Fruit fly (Drosophila melanogaster) whole organism, embryonic: ENCODE data around the gene TTLL6B.
A peak's percentile ranks its signal among the peaks of the same experiment; 100 is the strongest.

Experiments
- Aef1 ChIP-seq: fragments of 200-800 bp; sonication (Bioruptor generic); IDR thresholded peaks from 3 replicates; pipeline ENCODE4 v1.3.6; 2022; ENCODE audit warnings: missing biosample characterization, missing genetic modification characterization
- Atf3 ChIP-seq: fragments of 200-800 bp; sonication (Bioruptor generic); optimal IDR thresholded peaks from 3 replicates; lab custom pipeline; 2016; ENCODE audit warnings: missing biosample characterization, missing genetic modification characterization
- BEAF-32 ChIP-seq: fragments of 200-800 bp; sonication (Bioruptor generic); optimal IDR thresholded peaks from 3 replicates; lab custom pipeline; 2017; ENCODE audit warnings: missing biosample characterization, missing genetic modification characterization, mild to moderate bottlenecking, moderate library complexity, missing genetic modification reagents
- CG10209 ChIP-seq: fragments of 200-800 bp; sonication (Bioruptor generic); optimal IDR thresholded peaks from 3 replicates; lab custom pipeline; 2017; ENCODE audit warnings: missing biosample characterization, mild to moderate bottlenecking, missing genetic modification characterization, missing genetic modification reagents
- CG10565 ChIP-seq: fragments of 200-800 bp; sonication (Bioruptor generic); optimal IDR thresholded peaks from 3 replicates; lab custom pipeline; 2016; ENCODE audit warnings: missing biosample characterization, mild to moderate bottlenecking, missing genetic modification characterization
- CG11093 ChIP-seq: fragments of 200-800 bp; sonication (Bioruptor generic); IDR thresholded peaks from 3 replicates; pipeline ENCODE4 v1.3.6; 2022; ENCODE audit warnings: missing biosample characterization, missing genetic modification characterization
- CG11695 ChIP-seq: fragments of 200-800 bp; sonication (Bioruptor generic); IDR thresholded peaks from 3 replicates; pipeline ENCODE4 v1.3.6; 2022; ENCODE audit warnings: missing biosample characterization, missing genetic modification characterization
- CG2116 ChIP-seq: fragments of 200-800 bp; sonication (Bioruptor generic); optimal IDR thresholded peaks from 3 replicates; lab custom pipeline; 2018; ENCODE audit warnings: missing biosample characterization, mild to moderate bottlenecking, missing genetic modification characterization
- CG30403 ChIP-seq: fragments of 200-800 bp; sonication (Bioruptor generic); optimal IDR thresholded peaks from 3 replicates; lab custom pipeline; 2016; ENCODE audit warnings: missing biosample characterization, missing genetic modification characterization
- CG33557 ChIP-seq: fragments of 200-800 bp; sonication (Bioruptor generic); optimal IDR thresholded peaks from 2 replicates; lab custom pipeline; 2019; ENCODE audit warnings: missing biosample characterization, mild to moderate bottlenecking, missing genetic modification characterization, moderate library complexity
- CG4328 ChIP-seq: fragments of 200-800 bp; sonication (Bioruptor generic); optimal IDR thresholded peaks from 3 replicates; lab custom pipeline; 2017; ENCODE audit warnings: missing biosample characterization, missing genetic modification reagents, missing genetic modification characterization
- CG43689 ChIP-seq: fragments of 200-800 bp; sonication (Bioruptor generic); IDR thresholded peaks from 2 replicates; pipeline ENCODE4 v1.3.6; 2022; ENCODE audit warnings: missing biosample characterization, missing genetic modification characterization
- CG4820 ChIP-seq: fragments of 200-800 bp; sonication (Bioruptor generic); optimal IDR thresholded peaks from 3 replicates; lab custom pipeline; 2016; ENCODE audit warnings: missing biosample characterization, missing genetic modification characterization
- CG5953 ChIP-seq: fragments of 200-800 bp; sonication (Bioruptor generic); IDR thresholded peaks from 2 replicates; pipeline ENCODE4 v1.3.6; 2022; ENCODE audit warnings: missing biosample characterization, missing genetic modification characterization
- CG6654 ChIP-seq: fragments of 200-800 bp; sonication (Bioruptor generic); optimal IDR thresholded peaks from 2 replicates; lab custom pipeline; 2017; ENCODE audit warnings: missing biosample characterization, mild to moderate bottlenecking, missing genetic modification characterization
- CG7963 ChIP-seq: fragments of 200-800 bp; sonication (Bioruptor generic); IDR thresholded peaks from 3 replicates; pipeline ENCODE4 v1.3.6; 2022; ENCODE audit warnings: missing biosample characterization, missing genetic modification characterization; ENCODE audit not compliant: partially characterized antibody
- CG8290 ChIP-seq, 3 experiments: fragments of 200-800 bp; sonication (Bioruptor generic); optimal IDR thresholded peaks; 2 replicates each; lab custom pipeline; 2016 to 2019; ENCODE audit warnings: missing biosample characterization in 3 of 3, missing genetic modification characterization in 3 of 3, mild to moderate bottlenecking in 2 of 3, moderate library complexity in 1 of 3
- CG8478 ChIP-seq: fragments of >200 bp; optimal IDR thresholded peaks from 2 replicates; lab custom pipeline; 2018
- CHES-1-like ChIP-seq: fragments of 200-800 bp; sonication (Bioruptor generic); optimal IDR thresholded peaks from 2 replicates; lab custom pipeline; 2016; ENCODE audit warnings: missing biosample characterization, missing genetic modification characterization
- CrebB ChIP-seq: fragments of 200-800 bp; sonication (Bioruptor generic); optimal IDR thresholded peaks from 3 replicates; lab custom pipeline; 2018; ENCODE audit warnings: missing biosample characterization, mild to moderate bottlenecking, missing genetic modification characterization
- Dll ChIP-seq: fragments of 200-800 bp; sonication (Bioruptor generic); IDR thresholded peaks from 4 replicates; pipeline ENCODE4 v1.3.6; 2022; ENCODE audit warnings: missing biosample characterization, missing genetic modification characterization; ENCODE audit not compliant: partially characterized antibody
- Dp ChIP-seq: fragments of 200-800 bp; sonication (Bioruptor generic); optimal IDR thresholded peaks from 2 replicates; lab custom pipeline; 2018; ENCODE audit warnings: missing biosample characterization, mild to moderate bottlenecking, missing genetic modification characterization, moderate library complexity
- Dref ChIP-seq: fragments of 200-800 bp; sonication (Bioruptor generic); IDR thresholded peaks from 2 replicates; pipeline ENCODE4 v1.3.6; 2022; ENCODE audit warnings: missing biosample characterization, missing genetic modification characterization
- H15 ChIP-seq: fragments of 200-800 bp; sonication (Bioruptor generic); IDR thresholded peaks from 3 replicates; pipeline ENCODE4 v1.3.6; 2022; ENCODE audit warnings: missing biosample characterization, missing genetic modification characterization
- Hand ChIP-seq: fragments of 200-800 bp; sonication (Bioruptor generic); optimal IDR thresholded peaks from 2 replicates; lab custom pipeline; 2017; ENCODE audit warnings: mild to moderate bottlenecking, missing biosample characterization, missing genetic modification reagents, missing genetic modification characterization
- Opbp ChIP-seq: fragments of 200-800 bp; sonication (Bioruptor generic); IDR thresholded peaks from 3 replicates; pipeline ENCODE4 v1.3.6; 2022; ENCODE audit warnings: missing biosample characterization, missing genetic modification characterization; ENCODE audit not compliant: partially characterized antibody
- Poxn ChIP-seq: fragments of 200-800 bp; sonication (Bioruptor generic); IDR thresholded peaks from 2 replicates; pipeline ENCODE4 v1.3.6; 2022; ENCODE audit warnings: missing biosample characterization, missing genetic modification characterization
- Scr ChIP-seq: fragments of 200-800 bp; sonication (Bioruptor generic); IDR thresholded peaks from 2 replicates; pipeline ENCODE4 v1.3.6; 2022; ENCODE audit warnings: missing biosample characterization, missing genetic modification characterization; ENCODE audit not compliant: partially characterized antibody
- TFAM ChIP-seq: fragments of 200-800 bp; sonication (Bioruptor generic); optimal IDR thresholded peaks from 2 replicates; lab custom pipeline; 2017; ENCODE audit warnings: missing biosample characterization, missing genetic modification characterization, inconsistent platforms
- Vsx1 ChIP-seq: fragments of 200-800 bp; sonication (Bioruptor generic); optimal IDR thresholded peaks from 2 replicates; lab custom pipeline; 2017; ENCODE audit warnings: missing biosample characterization, mild to moderate bottlenecking, missing genetic modification characterization, missing genetic modification reagents
- ato ChIP-seq: fragments of 200-800 bp; sonication (Bioruptor generic); IDR thresholded peaks from 2 replicates; pipeline ENCODE4 v1.3.6; 2022; ENCODE audit warnings: missing biosample characterization, missing genetic modification characterization; ENCODE audit not compliant: partially characterized antibody
- crol ChIP-seq: fragments of 200-800 bp; sonication (Bioruptor generic); IDR thresholded peaks from 2 replicates; pipeline ENCODE4 v1.3.6; 2022; ENCODE audit warnings: missing biosample characterization, missing genetic modification characterization
- crp ChIP-seq, 2 experiments: fragments of 200-800 bp; sonication (Bioruptor generic); optimal IDR thresholded peaks; 2 replicates in 1 of 2; 3 replicates in 1 of 2; lab custom pipeline; 2017; ENCODE audit warnings: missing biosample characterization in 2 of 2, missing genetic modification characterization in 2 of 2, mild to moderate bottlenecking in 1 of 2, moderate library complexity in 1 of 2
- cwo ChIP-seq: fragments of 200-800 bp; sonication (Bioruptor generic); optimal IDR thresholded peaks from 3 replicates; lab custom pipeline; 2017; ENCODE audit warnings: missing biosample characterization, missing genetic modification characterization, mild to moderate bottlenecking, moderate library complexity, missing genetic modification reagents
- dm ChIP-seq: fragments of 200-800 bp; sonication (Bioruptor generic); optimal IDR thresholded peaks from 3 replicates; lab custom pipeline; 2016; ENCODE audit warnings: missing biosample characterization, missing genetic modification characterization
- exex ChIP-seq: fragments of 200-800 bp; sonication (Bioruptor generic); optimal IDR thresholded peaks from 4 replicates; lab custom pipeline; 2018; ENCODE audit warnings: missing biosample characterization, mild to moderate bottlenecking, missing genetic modification characterization, moderate library complexity
- fd3F ChIP-seq: fragments of 200-800 bp; sonication (Bioruptor generic); optimal IDR thresholded peaks from 2 replicates; lab custom pipeline; 2018; ENCODE audit warnings: missing biosample characterization, mild to moderate bottlenecking, missing genetic modification characterization, moderate library complexity
- gce ChIP-seq: fragments of 200-800 bp; sonication (Bioruptor generic); IDR thresholded peaks from 3 replicates; pipeline ENCODE4 v1.3.6; 2022; ENCODE audit warnings: missing biosample characterization, missing genetic modification characterization
- gsb ChIP-seq: fragments of 200-800 bp; sonication (Bioruptor generic); IDR thresholded peaks from 2 replicates; pipeline ENCODE4 v1.3.6; 2022; ENCODE audit warnings: missing biosample characterization, missing genetic modification characterization
- pb ChIP-seq: fragments of 200-800 bp; sonication (Bioruptor generic); optimal IDR thresholded peaks from 3 replicates; lab custom pipeline; 2016; ENCODE audit warnings: missing biosample characterization, missing genetic modification characterization
- phol ChIP-seq: fragments of 200-800 bp; sonication (Bioruptor generic); optimal IDR thresholded peaks from 3 replicates; lab custom pipeline; 2018; ENCODE audit warnings: missing biosample characterization, mild to moderate bottlenecking, missing genetic modification characterization, moderate library complexity
- pzg ChIP-seq: fragments of 200-800 bp; sonication (Bioruptor generic); optimal IDR thresholded peaks from 3 replicates; lab custom pipeline; 2018; ENCODE audit warnings: missing biosample characterization, mild to moderate bottlenecking, missing genetic modification characterization, moderate library complexity
- repo ChIP-seq: fragments of 200-800 bp; sonication (Bioruptor generic); optimal IDR thresholded peaks from 2 replicates; lab custom pipeline; 2016; ENCODE audit warnings: missing biosample characterization, missing genetic modification characterization
- stwl ChIP-seq: fragments of 200-800 bp; sonication (Bioruptor generic); optimal IDR thresholded peaks from 3 replicates; lab custom pipeline; 2018; ENCODE audit warnings: missing biosample characterization, mild to moderate bottlenecking, missing genetic modification characterization, moderate library complexity
- trem ChIP-seq: fragments of 200-800 bp; optimal IDR thresholded peaks from 3 replicates; lab custom pipeline; 2019; ENCODE audit warnings: missing biosample characterization, mild to moderate bottlenecking, missing genetic modification characterization, moderate library complexity
- unc-4 ChIP-seq: fragments of 200-800 bp; sonication (Bioruptor generic); IDR thresholded peaks from 2 replicates; pipeline ENCODE4 v1.3.6; 2022; ENCODE audit warnings: missing biosample characterization, missing genetic modification characterization; ENCODE audit not compliant: partially characterized antibody
- vfl ChIP-seq: fragments of 200-800 bp; sonication (Bioruptor generic); optimal IDR thresholded peaks from 2 replicates; lab custom pipeline; 2016; ENCODE audit warnings: missing biosample characterization, missing genetic modification characterization
- vnd ChIP-seq: fragments of 200-800 bp; sonication (Bioruptor generic); IDR thresholded peaks from 3 replicates; pipeline ENCODE4 v1.3.6; 2022; ENCODE audit warnings: missing biosample characterization, missing genetic modification characterization; ENCODE audit not compliant: partially characterized antibody
- wdn ChIP-seq: fragments of 200-800 bp; sonication (Bioruptor generic); IDR thresholded peaks from 2 replicates; pipeline ENCODE4 v1.3.6; 2022; ENCODE audit warnings: missing biosample characterization, missing genetic modification characterization
- zen2 ChIP-seq: fragments of 200-800 bp; sonication (Bioruptor generic); IDR thresholded peaks from 3 replicates; pipeline ENCODE4 v1.3.6; 2022; ENCODE audit warnings: missing biosample characterization, missing genetic modification characterization; ENCODE audit not compliant: partially characterized antibody

The TTLL6B gene

DNA sequence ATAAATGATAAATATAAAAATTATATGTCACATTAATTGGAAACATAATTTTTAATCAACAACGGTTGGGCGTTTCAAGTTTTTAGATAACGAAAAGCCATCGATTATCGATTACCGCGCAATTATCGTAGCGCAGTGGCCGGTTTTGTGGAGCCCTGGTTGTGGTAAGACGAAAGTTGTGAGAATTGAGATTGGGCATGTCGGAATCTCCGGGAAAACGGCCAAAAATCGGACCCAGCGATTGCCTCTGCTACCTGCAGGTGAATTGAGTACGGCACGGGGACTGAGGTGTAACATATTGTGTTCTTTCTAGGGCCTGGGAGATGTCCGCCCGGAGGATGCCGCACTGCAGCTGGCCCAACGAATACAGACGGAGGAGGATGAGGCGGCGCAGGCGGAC, 32.8 kb upstream of the TTLL6B start, which contains the start of gene CG3368 (continued):
- peak; percentile 58; the same call in 2 of the 3 replicates for TF ChIP-seq vnd (GFP tag; lab: Robert Waterston, UW)
- no peak for TF ChIP-seq CG33557 (GFP tag; lab: Kevin White, UChicago)
- TF ChIP-seq ato: peak; percentile 61; the same call in 1 of the 2 replicates
- no peak for TF ChIP-seq CG4820 (GFP tag; lab: Kevin White, UChicago)
- peak; percentile 65 for TF ChIP-seq Dll (GFP tag; lab: Robert Waterston, UW)
- no peak for TF ChIP-seq Vsx1 (GFP tag; lab: Kevin White, UChicago)
- no peak for TF ChIP-seq CG6654
- TF ChIP-seq CG4328 (GFP tag; lab: Kevin White, UChicago): no peak
- no peak for TF ChIP-seq phol (tag; lab: Kevin White, UChicago)
- TF ChIP-seq unc-4 (GFP tag; lab: Robert Waterston, UW): peak; percentile 56
- TF ChIP-seq crol (GFP tag; lab: Robert Waterston, UW): 0 out of 2 replicates have a peak, but pooled peaks have one; percentile 16
- TF ChIP-seq Atf3: no peak
- no peak for TF ChIP-seq CG8290 (GFP tag; optimal IDR thresholded peaks at IDR 0.05; lab: Kevin White, UChicago)
- peak in 1 of 2 experiments; percentile 32 for TF ChIP-seq CG8290 (tag; optimal IDR thresholded peaks at IDR 0.05; lab: Kevin White, UChicago)
- peak; percentile 52 for TF ChIP-seq CG2116 (GFP tag; lab: Kevin White, UChicago)
- no peak for TF ChIP-seq Aef1 (GFP tag; lab: Robert Waterston, UW)
- peak; percentile 20 for TF ChIP-seq exex (tag; lab: Kevin White, UChicago)
- no peak for TF ChIP-seq cwo
- peak; percentile 65 for TF ChIP-seq stwl (tag; lab: Kevin White, UChicago)
- TF ChIP-seq CG8478: peak; percentile 28
- TF ChIP-seq CG5953: no peak
- TF ChIP-seq CG7963 (GFP tag; lab: Robert Waterston, UW): peak; percentile 58
- no peak for TF ChIP-seq CrebB (tag; lab: Kevin White, UChicago)
- TF ChIP-seq CG30403 (GFP tag; lab: Kevin White, UChicago): no peak
- no peak for TF ChIP-seq gsb (GFP tag; lab: Robert Waterston, UW)
- peak; percentile 24 for TF ChIP-seq trem (tag; lab: Kevin White, UChicago)
- TF ChIP-seq CG11093 (GFP tag; lab: Robert Waterston, UW): no peak
- TF ChIP-seq pzg (GFP tag; lab: Kevin White, UChicago): peak; percentile 49
- TF ChIP-seq CG43689: no peak
- TF ChIP-seq Opbp: peak; percentile 75; the same call in 2 of the 3 replicates
- TF ChIP-seq dm (GFP tag; lab: Kevin White, UChicago): peak; percentile 21
- no peak for TF ChIP-seq Poxn
- TF ChIP-seq Dref (GFP tag; lab: Robert Waterston, UW): peak; percentile 85
- no peak for TF ChIP-seq CHES-1-like (GFP tag; lab: Kevin White, UChicago)
- no peak for TF ChIP-seq CG11695 (GFP tag; lab: Robert Waterston, UW)
- peak in 1 of 2 experiments; percentile 25 for TF ChIP-seq crp (GFP tag; optimal IDR thresholded peaks at IDR 0.05; lab: Kevin White, UChicago)
- no peak for TF ChIP-seq TFAM (GFP tag; lab: Kevin White, UChicago)
- no peak for TF ChIP-seq fd3F
- TF ChIP-seq Hand (GFP tag; lab: Kevin White, UChicago): no peak
- TF ChIP-seq pb (GFP tag; lab: Kevin White, UChicago): no peak
- peak; percentile 45 for TF ChIP-seq BEAF-32 (GFP tag; lab: Kevin White, UChicago)
- TF ChIP-seq gce: no peak
- TF ChIP-seq vfl (GFP tag; lab: Kevin White, UChicago): no peak
- TF ChIP-seq repo (GFP tag; lab: Kevin White, UChicago): no peak
- TF ChIP-seq wdn (GFP tag; lab: Robert Waterston, UW): no peak
- no peak for TF ChIP-seq H15
- peak; percentile 59 for TF ChIP-seq Dp
- TF ChIP-seq Scr (GFP tag; lab: Robert Waterston, UW): peak; percentile 71
- TF ChIP-seq CG10209 (GFP tag; lab: Kevin White, UChicago): no peak
- peak; percentile 59; the same call in 2 of the 3 replicates for TF ChIP-seq zen2 (GFP tag; lab: Robert Waterston, UW)
- no peak for TF ChIP-seq CG10565
